Fruit fly (Drosophila melanogaster) Kc167 (cell line): Measurements from ENCODE around the gene CG34159.

Source experiments
- Myc ChIP-seq: fragments of >200 bp; optimal IDR thresholded peaks from 2 replicates; lab custom pipeline; 2017; ENCODE audit warnings: missing external identifiers
- Sin3A ChIP-seq: fragments of >200 bp; optimal IDR thresholded peaks from 2 replicates; lab custom pipeline; 2018; ENCODE audit warnings: missing external identifiers
- h ChIP-seq: fragments of >200 bp; optimal IDR thresholded peaks from 3 replicates; lab custom pipeline; 2018; ENCODE audit warnings: missing external identifiers
- insv ChIP-seq: fragments of >200 bp; optimal IDR thresholded peaks from 3 replicates; lab custom pipeline; 2018; ENCODE audit warnings: missing external identifiers
- psq ChIP-seq: fragments of >200 bp; optimal IDR thresholded peaks from 2 replicates; lab custom pipeline; 2017; ENCODE audit warnings: missing external identifiers
- ttk ChIP-seq: sonication (Bioruptor generic); optimal IDR thresholded peaks from 2 replicates; lab custom pipeline; 2017; ENCODE audit warnings: missing external identifiers

Gene CG34159

dm6 chr2L:10203933-10204509 is at the start of gene CG34159:
Gene CG34159 (minus strand): TSS chr2L:10204317.
- TF ChIP-seq psq (lab: Kevin White, UChicago) = no peak
- TF ChIP-seq h (lab: Kevin White, UChicago) = no peak
- TF ChIP-seq Myc (lab: Kevin White, UChicago) = no peak
- no peak for TF ChIP-seq ttk (lab: Kevin White, UChicago)
- TF ChIP-seq Sin3A (lab: Kevin White, UChicago) = no peak

dm6 chr2L:10251592-10251991 is 47.5 kb upstream of the CG34159 start, which contains the start of gene Ror:
Gene Ror (plus strand): TSS chr2L:10251843.
- TF ChIP-seq Sin3A (lab: Kevin White, UChicago) (no peak), ttk (lab: Kevin White, UChicago) (no peak), Myc (lab: Kevin White, UChicago) (no peak), insv (lab: Kevin White, UChicago) (no peak), h (lab: Kevin White, UChicago) (no peak)

dm6 chr2L:10250441-10250847 is 46.3 kb upstream of the CG34159 start, which contains the start of the genes bsk and CG31717:
Gene bsk (minus strand): TSS chr2L:10250501.
Gene CG31717 (plus strand): TSS chr2L:10250737.
- TF ChIP-seq Sin3A (lab: Kevin White, UChicago) = no peak
- no peak for TF ChIP-seq psq (lab: Kevin White, UChicago)
- no peak for TF ChIP-seq insv (lab: Kevin White, UChicago)
- TF ChIP-seq ttk (lab: Kevin White, UChicago) = no peak
- TF ChIP-seq h (lab: Kevin White, UChicago) = no peak
- no peak for TF ChIP-seq Myc (lab: Kevin White, UChicago)

dm6 chr2L:10249655-10250202 is 45.6 kb upstream of the CG34159 start:
- TF ChIP-seq psq (lab: Kevin White, UChicago) = no peak
- TF ChIP-seq ttk (lab: Kevin White, UChicago) = no peak
- no peak for TF ChIP-seq insv (lab: Kevin White, UChicago)
- no peak for TF ChIP-seq Sin3A (lab: Kevin White, UChicago)

dm6 chr2L:10246785-10247190 is 42.7 kb upstream of the CG34159 start, which contains the start of gene chico:
Gene chico (minus strand): TSS chr2L:10247078.
- TF ChIP-seq Sin3A (lab: Kevin White, UChicago) = no peak
- no peak for TF ChIP-seq ttk (lab: Kevin White, UChicago)
- TF ChIP-seq psq (lab: Kevin White, UChicago) = no peak
- TF ChIP-seq insv (lab: Kevin White, UChicago) = no peak
- TF ChIP-seq Myc (lab: Kevin White, UChicago) = no peak
- TF ChIP-seq h (lab: Kevin White, UChicago) = no peak

- no peak for TF ChIP-seq Sin3A (lab: Kevin White, UChicago)
- no peak for TF ChIP-seq psq (lab: Kevin White, UChicago)
- no peak for TF ChIP-seq ttk (lab: Kevin White, UChicago)
- TF ChIP-seq h (lab: Kevin White, UChicago) = no peak
- TF ChIP-seq Myc (lab: Kevin White, UChicago) = no peak
- no peak for TF ChIP-seq insv (lab: Kevin White, UChicago)
Observed at dm6 chr2L:10238726-10239652, 34.9 kb upstream of the CG34159 start, which contains the start of gene me31B. Gene me31B (plus strand): TSS chr2L:10239341.

- TF ChIP-seq psq (lab: Kevin White, UChicago) = no peak
- TF ChIP-seq ttk (lab: Kevin White, UChicago) = no peak
- TF ChIP-seq h (lab: Kevin White, UChicago) = no peak
- no peak for TF ChIP-seq Myc (lab: Kevin White, UChicago)
- no peak for TF ChIP-seq Sin3A (lab: Kevin White, UChicago)
- TF ChIP-seq insv (lab: Kevin White, UChicago) = no peak
Observed at dm6 chr2L:10237725-10238446, 33.8 kb upstream of the CG34159 start, which contains the start of gene mthl15. Gene mthl15 (minus strand): TSS chr2L:10238317.

dm6 chr2L:10232827-10233226 is 28.7 kb upstream of the CG34159 start:
- TF ChIP-seq ttk (lab: Kevin White, UChicago) (no peak), insv (lab: Kevin White, UChicago) (no peak), psq (lab: Kevin White, UChicago) (no peak)

dm6 chr2L:10232152-10232816 is 28.2 kb upstream of the CG34159 start, which contains the start of gene eEF1delta:
Gene eEF1delta (plus strand): TSS chr2L:10232507.
- no peak for TF ChIP-seq insv (lab: Kevin White, UChicago)
- no peak for TF ChIP-seq ttk (lab: Kevin White, UChicago)
- no peak for TF ChIP-seq Myc (lab: Kevin White, UChicago)
- TF ChIP-seq h (lab: Kevin White, UChicago) = no peak
- no peak for TF ChIP-seq Sin3A (lab: Kevin White, UChicago)
- no peak for TF ChIP-seq psq (lab: Kevin White, UChicago)

- TF ChIP-seq ttk (lab: Kevin White, UChicago) (no peak), Myc (lab: Kevin White, UChicago) (no peak), Sin3A (lab: Kevin White, UChicago) (no peak), psq (lab: Kevin White, UChicago) (no peak), h (lab: Kevin White, UChicago) (no peak), insv (lab: Kevin White, UChicago) (no peak)
Observed at dm6 chr2L:10231510-10231909, 27.4 kb upstream of the CG34159 start, which contains the start of gene ova. Gene ova (minus strand): TSS chr2L:10231692.
